Fruit fly (Drosophila melanogaster) whole organism, wandering third instar larva: ENCODE results near the gene Ack.

Experiments
- Abd-B ChIP-seq: fragments of >200 bp; optimal IDR thresholded peaks from 2 replicates; lab custom pipeline; 2017; ENCODE audit warnings: missing biosample characterization, missing genetic modification characterization
- CG32264 ChIP-seq: fragments of 200-800 bp; sonication (Bioruptor generic); optimal IDR thresholded peaks from 2 replicates; lab custom pipeline; 2016; ENCODE audit warnings: missing biosample characterization, missing genetic modification characterization
- CG9705 ChIP-seq: fragments of 200-800 bp; sonication (Bioruptor generic); optimal IDR thresholded peaks from 2 replicates; lab custom pipeline; 2018; ENCODE audit warnings: missing biosample characterization, mild to moderate bottlenecking, missing genetic modification characterization
- Dfd ChIP-seq: fragments of >200 bp; optimal IDR thresholded peaks from 2 replicates; lab custom pipeline; 2017; ENCODE audit warnings: missing biosample characterization, missing genetic modification characterization
- Dif ChIP-seq: fragments of 200-275, 200-300 bp; sonication (Bioruptor generic); optimal IDR thresholded peaks from 2 replicates; lab custom pipeline; 2018; ENCODE audit warnings: missing biosample characterization, missing genetic modification characterization; ENCODE audit not compliant: partially characterized antibody
- HLH106 ChIP-seq: fragments of 200-800 bp; optimal IDR thresholded peaks from 3 replicates; lab custom pipeline; 2019; ENCODE audit warnings: missing biosample characterization, mild to moderate bottlenecking, missing genetic modification characterization, moderate library complexity
- Hnf4 ChIP-seq: fragments of 200-800 bp; sonication (Bioruptor generic); optimal IDR thresholded peaks from 2 replicates; lab custom pipeline; 2016; ENCODE audit warnings: missing biosample characterization, mild to moderate bottlenecking, missing genetic modification characterization
- Hr78 ChIP-seq: fragments of >200 bp; optimal IDR thresholded peaks from 2 replicates; lab custom pipeline; 2017; ENCODE audit warnings: missing biosample characterization, missing genetic modification characterization
- Hr83 ChIP-seq: fragments of 200-300 bp; sonication (Bioruptor generic); optimal IDR thresholded peaks from 2 replicates; lab custom pipeline; 2016; ENCODE audit warnings: missing biosample characterization, mild to moderate bottlenecking, missing genetic modification characterization, moderate library complexity; ENCODE audit not compliant: poor library complexity, severe bottlenecking
- Myc ChIP-seq: fragments of >200 bp; optimal IDR thresholded peaks from 2 replicates; lab custom pipeline; 2017
- N ChIP-seq: fragments of >200 bp; optimal IDR thresholded peaks from 2 replicates; lab custom pipeline; 2018; ENCODE audit warnings: missing biosample characterization, missing external identifiers, missing genetic modification characterization
- Rel ChIP-seq, 2 experiments: fragments of 200-800 bp; sonication (Bioruptor generic) in 1 of 2; optimal IDR thresholded peaks; 2 replicates in 1 of 2; 3 replicates in 1 of 2; lab custom pipeline; 2016 to 2019; ENCODE audit warnings: mild to moderate bottlenecking in 2 of 2, missing biosample characterization in 2 of 2, missing genetic modification characterization in 2 of 2, moderate library complexity in 1 of 2
- Vsx2 ChIP-seq: fragments of 200-300, 225-300 bp; sonication (Bioruptor generic); optimal IDR thresholded peaks from 2 replicates; lab custom pipeline; 2018; ENCODE audit warnings: missing biosample characterization, missing genetic modification characterization; ENCODE audit not compliant: partially characterized antibody
- brk ChIP-seq: fragments of 200-800 bp; sonication (Bioruptor generic); optimal IDR thresholded peaks from 2 replicates; lab custom pipeline; 2016; ENCODE audit warnings: missing biosample characterization, mild to moderate bottlenecking, missing genetic modification characterization
- dmrt93B ChIP-seq: fragments of 200-800 bp; sonication (Bioruptor generic); optimal IDR thresholded peaks from 2 replicates; lab custom pipeline; 2018; ENCODE audit warnings: missing biosample characterization, mild to moderate bottlenecking, missing genetic modification characterization
- dsf ChIP-seq: sonication (Bioruptor generic); optimal IDR thresholded peaks from 2 replicates; lab custom pipeline; 2016; ENCODE audit warnings: missing biosample characterization, missing genetic modification characterization, borderline replicate concordance
- fru ChIP-seq: fragments of 200-800 bp; sonication (Bioruptor generic); optimal IDR thresholded peaks from 3 replicates; lab custom pipeline; 2016; ENCODE audit warnings: missing biosample characterization, mild to moderate bottlenecking, missing genetic modification characterization
- h ChIP-seq: fragments of 200-800 bp; sonication (Bioruptor generic); optimal IDR thresholded peaks from 3 replicates; lab custom pipeline; 2016; ENCODE audit warnings: missing biosample characterization, mild to moderate bottlenecking, missing genetic modification characterization
- pan ChIP-seq: fragments of >200 bp; optimal IDR thresholded peaks from 2 replicates; lab custom pipeline; 2017
- rgr ChIP-seq: fragments of 200-800 bp; sonication (Bioruptor generic); optimal IDR thresholded peaks from 3 replicates; lab custom pipeline; 2016; ENCODE audit warnings: missing biosample characterization, mild to moderate bottlenecking, missing genetic modification characterization
- sage ChIP-seq: fragments of 200-800 bp; sonication (Bioruptor generic); optimal IDR thresholded peaks from 2 replicates; lab custom pipeline; 2016; ENCODE audit warnings: missing biosample characterization, mild to moderate bottlenecking, missing genetic modification characterization
- sv ChIP-seq: fragments of 200-800 bp; sonication (Bioruptor generic); optimal IDR thresholded peaks from 3 replicates; lab custom pipeline; 2016; ENCODE audit warnings: missing biosample characterization, missing genetic modification characterization
- tai ChIP-seq: sonication (Bioruptor generic); optimal IDR thresholded peaks from 2 replicates; lab custom pipeline; 2016; ENCODE audit warnings: missing biosample characterization, missing genetic modification characterization
- usp ChIP-seq: fragments of >200 bp; optimal IDR thresholded peaks from 2 replicates; lab custom pipeline; 2017; ENCODE audit warnings: missing biosample characterization, missing genetic modification characterization
- woc ChIP-seq: sonication (Bioruptor generic); optimal IDR thresholded peaks from 2 replicates; lab custom pipeline; 2016; ENCODE audit warnings: missing biosample characterization, mild to moderate bottlenecking, missing genetic modification characterization

Ack gene

dm6 chr3L:4108072-4108843 is at the start of gene Ack:
TSS of gene Ack (plus strand) at chr3L:4108186.
- no peak for TF ChIP-seq rgr (GFP tag; lab: Kevin White, UChicago)
- TF ChIP-seq Hr78 (GFP tag; lab: Kevin White, UChicago), result peak; percentile 35
- peak; percentile 72 for TF ChIP-seq N (GFP tag; lab: Kevin White, UChicago)
- TF ChIP-seq, all 38 proteins: peak for 2

dm6 chr3L:4059293-4059820 is 48.6 kb upstream of the Ack start, which contains the start of gene Ugt305A1:
TSS of gene Ugt305A1 (plus strand) at chr3L:4059770.
- TF ChIP-seq Rel (GFP tag; optimal IDR thresholded peaks at IDR 0.05; lab: Kevin White, UChicago) (no peak), Rel (tag; optimal IDR thresholded peaks at IDR 0.05; lab: Kevin White, UChicago) (no peak), Abd-B (GFP tag; lab: Kevin White, UChicago) (no peak), Hr83 (no peak), brk (GFP tag; lab: Kevin White, UChicago) (no peak), usp (GFP tag; lab: Kevin White, UChicago) (no peak), rgr (GFP tag; lab: Kevin White, UChicago) (peak; percentile 37), CG9705 (GFP tag; lab: Kevin White, UChicago) (no peak), Dfd (GFP tag; lab: Kevin White, UChicago) (no peak), woc (GFP tag; lab: Kevin White, UChicago) (no peak), N (GFP tag; lab: Kevin White, UChicago) (no peak), Myc (no peak), pan (no peak), sage (GFP tag; lab: Kevin White, UChicago) (no peak), sv (GFP tag; lab: Kevin White, UChicago) (no peak), tai (GFP tag; lab: Kevin White, UChicago) (no peak), CG32264 (no peak), fru (GFP tag; lab: Kevin White, UChicago) (peak; percentile 14)
- TF ChIP-seq, all 38 proteins: peak for 2

- TF ChIP-seq Myc (peak; percentile 35), h (no peak), HLH106 (no peak)
- TF ChIP-seq, all 38 proteins: peak for 1
Measured at dm6 chr3L:4061921-4062474, 46.0 kb upstream of the Ack start, which contains the start of gene dib. TSS of gene dib (plus strand) at chr3L:4062292.

- TF ChIP-seq Dif (GFP tag; lab: Kevin White, UChicago) (no peak), dsf (GFP tag; lab: Kevin White, UChicago) (no peak), Hnf4 (GFP tag; lab: Kevin White, UChicago) (peak; percentile 83), dmrt93B (GFP tag; lab: Kevin White, UChicago) (no peak), Rel (GFP tag; optimal IDR thresholded peaks at IDR 0.05; lab: Kevin White, UChicago) (no peak), Rel (tag; optimal IDR thresholded peaks at IDR 0.05; lab: Kevin White, UChicago) (peak; percentile 81), Vsx2 (no peak), Hr78 (GFP tag; lab: Kevin White, UChicago) (no peak), rgr (GFP tag; lab: Kevin White, UChicago) (no peak), sage (GFP tag; lab: Kevin White, UChicago) (no peak), h (peak; percentile 20)
Measured at dm6 chr3L:4068368-4068767, 39.6 kb upstream of the Ack start.

dm6 chr3L:4069069-4069468 is 38.9 kb upstream of the Ack start, which contains the start of gene CG32259:
TSS of gene CG32259 (plus strand) at chr3L:4069369.
- no peak for TF ChIP-seq rgr (GFP tag; lab: Kevin White, UChicago)
- no peak for TF ChIP-seq pan
- no peak for TF ChIP-seq usp (GFP tag; lab: Kevin White, UChicago)
- no peak for TF ChIP-seq woc (GFP tag; lab: Kevin White, UChicago)
- no peak for TF ChIP-seq CG32264
- no peak for TF ChIP-seq brk (GFP tag; lab: Kevin White, UChicago)
